Worm (Caenorhabditis elegans): ENCODE measurements around the gene F26F12.3.

ce11 chrV:5865085-5865484, 19.6 kb upstream of the F26F12.3 start, which contains the start of gene F26F12.5:
- TF ChIP-seq flt-1 (GFP tag; IDR thresholded peaks at IDR 0.05) = no peak
- TF ChIP-seq klf-2 (GFP tag; conservative IDR thresholded peaks at IDR 0.05) = no peak
- no peak for TF ChIP-seq tab-1 (GFP tag; IDR thresholded peaks at IDR 0.05)
- no peak for TF ChIP-seq ztf-29 (GFP tag; IDR thresholded peaks at IDR 0.05)
